Worm (Caenorhabditis elegans) whole organism, L1 larva: ENCODE data around the gene K06B4.4.
A peak's percentile ranks its signal among the peaks of the same experiment; 100 is the strongest.

Experiments
- C16A3.4 ChIP-seq: fragments of 150-350 bp; optimal IDR thresholded peaks from 2 replicates; lab custom pipeline; 2014; ENCODE audit warnings: missing biosample characterization, missing genetic modification characterization
- C34B4.2 ChIP-seq: sonication (generic microtip); optimal IDR thresholded peaks from 2 replicates; lab custom pipeline; 2017; ENCODE audit warnings: mild to moderate bottlenecking, missing genetic modification characterization, missing compliant biosample characterization
- aha-1 ChIP-seq: fragments of 150-350 bp; optimal IDR thresholded peaks from 2 replicates; lab custom pipeline; 2014; ENCODE audit warnings: missing biosample characterization, missing genetic modification characterization
- aly-2 ChIP-seq: fragments of 150-350 bp; optimal IDR thresholded peaks from 2 replicates; lab custom pipeline; 2014; ENCODE audit warnings: missing biosample characterization, missing genetic modification characterization
- blmp-1 ChIP-seq: fragments of 150-350 bp; optimal IDR thresholded peaks from 2 replicates; lab custom pipeline; 2014; ENCODE audit warnings: missing biosample characterization, missing genetic modification characterization
- ceh-90 ChIP-seq: sonication (generic microtip); optimal IDR thresholded peaks from 2 replicates; lab custom pipeline; 2016; ENCODE audit warnings: missing genetic modification characterization, missing compliant biosample characterization
- ces-1 ChIP-seq: fragments of 150-350 bp; optimal IDR thresholded peaks from 2 replicates; lab custom pipeline; 2014; ENCODE audit warnings: missing biosample characterization, missing genetic modification reagents, missing genetic modification characterization
- dpl-1 ChIP-seq, 3 experiments: fragments of 150-350 bp in 2 of 3; sonication (generic microtip) in 1 of 3; optimal IDR thresholded peaks; 2 replicates each; lab custom pipeline; 2014 to 2017; ENCODE audit warnings: missing biosample characterization in 3 of 3, missing genetic modification characterization in 3 of 3, missing genetic modification reagents in 3 of 3
- dsc-1 ChIP-seq: sonication (generic microtip); optimal IDR thresholded peaks from 2 replicates; lab custom pipeline; 2016; ENCODE audit warnings: mild to moderate bottlenecking, missing genetic modification characterization, missing compliant biosample characterization
- efl-1 ChIP-seq, 4 experiments: fragments of 150-350 bp; optimal IDR thresholded peaks in 3 of 4; peaks in 1 of 4; 1 replicate in 1 of 4; 2 replicates in 3 of 4; lab custom pipeline; 2014; ENCODE audit warnings: missing biosample characterization in 2 of 4, missing genetic modification characterization in 2 of 4, missing genetic modification reagents in 2 of 4
- efl-3 ChIP-seq: fragments of 200-800 bp; sonication (Bioruptor generic); optimal IDR thresholded peaks from 2 replicates; lab custom pipeline; 2018; ENCODE audit warnings: mild to moderate bottlenecking, missing genetic modification characterization, missing compliant biosample characterization
- egl-27 ChIP-seq, 2 experiments: fragments of 150-350 bp in 1 of 2; sonication (generic microtip); optimal IDR thresholded peaks; 3 replicates each; lab custom pipeline; 2017 to 2018; ENCODE audit warnings: missing biosample characterization in 2 of 2, missing genetic modification characterization in 2 of 2, missing genetic modification reagents in 2 of 2
- elt-3 ChIP-seq, 6 experiments: fragments of 150-350 bp in 1 of 6; sonication (generic microtip); optimal IDR thresholded peaks; 2 replicates each; lab custom pipeline; 2017 to 2018; ENCODE audit warnings: missing biosample characterization in 6 of 6, missing genetic modification characterization in 6 of 6, inconsistent platforms in 1 of 6
- fkh-10 ChIP-seq: sonication (generic microtip); optimal IDR thresholded peaks from 2 replicates; lab custom pipeline; 2017; ENCODE audit warnings: missing biosample characterization, missing genetic modification reagents, missing genetic modification characterization
- fkh-8 ChIP-seq: sonication (generic microtip); optimal IDR thresholded peaks from 2 replicates; lab custom pipeline; 2016; ENCODE audit warnings: mild to moderate bottlenecking, missing genetic modification characterization, missing compliant biosample characterization
- grh-1 ChIP-seq: fragments of 200-800 bp; sonication (Bioruptor generic); IDR thresholded peaks from 2 replicates; pipeline ENCODE4 v1.3.6; 2022; ENCODE audit warnings: missing genetic modification reagents, missing genetic modification characterization, missing compliant biosample characterization
- hlh-17 ChIP-seq: fragments of 200-800 bp; sonication (Bioruptor generic); optimal IDR thresholded peaks from 2 replicates; lab custom pipeline; 2018; ENCODE audit warnings: missing genetic modification characterization, mild to moderate bottlenecking, missing compliant biosample characterization, moderate library complexity, borderline replicate concordance
- hpl-2 ChIP-seq: fragments of 150-350 bp; optimal IDR thresholded peaks from 2 replicates; lab custom pipeline; 2014; ENCODE audit warnings: missing biosample characterization, missing genetic modification reagents, missing genetic modification characterization
- irx-1 ChIP-seq: sonication (generic microtip); optimal IDR thresholded peaks from 2 replicates; lab custom pipeline; 2016; ENCODE audit warnings: missing genetic modification characterization, missing compliant biosample characterization
- isw-1 ChIP-seq: fragments of 200-800 bp; sonication (Bioruptor generic); IDR thresholded peaks from 2 replicates; pipeline ENCODE4 v1.3.6; 2022; ENCODE audit warnings: missing genetic modification characterization, missing compliant biosample characterization
- lin-13 ChIP-seq: fragments of 150-350 bp; optimal IDR thresholded peaks from 2 replicates; lab custom pipeline; 2014; ENCODE audit warnings: missing biosample characterization, missing genetic modification reagents, missing genetic modification characterization
- lin-14 ChIP-seq: fragments of 200-800 bp; sonication (Bioruptor generic); optimal IDR thresholded peaks from 2 replicates; lab custom pipeline; 2018; ENCODE audit warnings: mild to moderate bottlenecking, missing genetic modification characterization, moderate library complexity, missing compliant biosample characterization
- lin-15B ChIP-seq: fragments of 150-350 bp; sonication (generic microtip); optimal IDR thresholded peaks from 3 replicates; lab custom pipeline; 2014; ENCODE audit warnings: missing biosample characterization, missing genetic modification characterization
- lin-35 ChIP-seq, 2 experiments: fragments of 150-350 bp; optimal IDR thresholded peaks; 2 replicates each; lab custom pipeline; 2014; ENCODE audit warnings: missing biosample characterization in 2 of 2, missing genetic modification characterization in 2 of 2, missing genetic modification reagents in 2 of 2
- lsy-2 ChIP-seq, 2 experiments: fragments of 150-350 bp; optimal IDR thresholded peaks; 2 replicates each; lab custom pipeline; 2014; ENCODE audit warnings: missing biosample characterization in 2 of 2, missing genetic modification characterization in 2 of 2
- mdl-1 ChIP-seq, 2 experiments: fragments of 150-350 bp; optimal IDR thresholded peaks; 2 replicates each; lab custom pipeline; 2014 to 2017; ENCODE audit warnings: missing biosample characterization in 2 of 2, missing genetic modification characterization in 2 of 2, inconsistent platforms in 1 of 2
- mep-1 ChIP-seq: fragments of 150-350 bp; optimal IDR thresholded peaks from 2 replicates; lab custom pipeline; 2014; ENCODE audit warnings: missing biosample characterization, missing genetic modification characterization
- nhr-20 ChIP-seq: sonication (generic microtip); optimal IDR thresholded peaks from 2 replicates; lab custom pipeline; 2016; ENCODE audit warnings: mild to moderate bottlenecking, missing genetic modification characterization, missing compliant biosample characterization
- nhr-237 ChIP-seq: fragments of 150-350 bp; optimal IDR thresholded peaks from 2 replicates; lab custom pipeline; 2014; ENCODE audit warnings: missing biosample characterization, missing genetic modification characterization
- nhr-47 ChIP-seq: sonication (generic microtip); optimal IDR thresholded peaks from 2 replicates; lab custom pipeline; 2016; ENCODE audit warnings: mild to moderate bottlenecking, missing genetic modification characterization, moderate library complexity, missing compliant biosample characterization
- nhr-71 ChIP-seq: sonication (generic microtip); optimal IDR thresholded peaks from 2 replicates; lab custom pipeline; 2016; ENCODE audit warnings: mild to moderate bottlenecking, missing genetic modification characterization, moderate library complexity, missing compliant biosample characterization
- nhr-77 ChIP-seq: fragments of 150-350 bp; optimal IDR thresholded peaks from 2 replicates; lab custom pipeline; 2014; ENCODE audit warnings: missing biosample characterization, missing genetic modification characterization
- nhr-84 ChIP-seq: sonication (generic microtip); optimal IDR thresholded peaks from 2 replicates; lab custom pipeline; 2017; ENCODE audit warnings: missing biosample characterization, missing genetic modification characterization
- nhr-85 ChIP-seq: sonication (generic microtip); peaks from one replicate; lab custom pipeline; 2016; ENCODE audit warnings: missing genetic modification characterization, inconsistent platforms, missing compliant biosample characterization
- nhr-90 ChIP-seq: sonication (generic microtip); optimal IDR thresholded peaks from 2 replicates; lab custom pipeline; 2016; ENCODE audit warnings: mild to moderate bottlenecking, missing genetic modification characterization, missing compliant biosample characterization; ENCODE audit not compliant: poor library complexity
- pax-3 ChIP-seq: fragments of 200-800 bp; sonication (Bioruptor generic); optimal IDR thresholded peaks from 2 replicates; lab custom pipeline; 2018; ENCODE audit warnings: mild to moderate bottlenecking, missing genetic modification characterization, moderate library complexity, missing compliant biosample characterization
- pqm-1 ChIP-seq: sonication (generic microtip); optimal IDR thresholded peaks from 3 replicates; lab custom pipeline; 2017; ENCODE audit warnings: missing biosample characterization, missing genetic modification characterization
- rnt-1 ChIP-seq: sonication (generic microtip); optimal IDR thresholded peaks from 2 replicates; lab custom pipeline; 2016; ENCODE audit warnings: mild to moderate bottlenecking, missing genetic modification characterization, moderate library complexity, missing compliant biosample characterization
- skn-1 ChIP-seq: fragments of 150-350 bp; optimal IDR thresholded peaks from 2 replicates; lab custom pipeline; 2014; ENCODE audit warnings: missing biosample characterization, missing genetic modification characterization
- snu-23 ChIP-seq: sonication (generic microtip); optimal IDR thresholded peaks from 2 replicates; lab custom pipeline; 2016; ENCODE audit warnings: missing genetic modification characterization, missing compliant biosample characterization
- sox-4 ChIP-seq: sonication (generic microtip); optimal IDR thresholded peaks from 2 replicates; lab custom pipeline; 2016; ENCODE audit warnings: missing genetic modification characterization, missing compliant biosample characterization
- sptf-1 ChIP-seq: fragments of 150-350 bp; optimal IDR thresholded peaks from 2 replicates; lab custom pipeline; 2014; ENCODE audit warnings: missing biosample characterization, missing genetic modification characterization
- swsn-7 ChIP-seq: sonication (generic microtip); optimal IDR thresholded peaks from 2 replicates; lab custom pipeline; 2016; ENCODE audit warnings: missing genetic modification characterization, missing compliant biosample characterization
- unc-62 ChIP-seq: fragments of 150-350 bp; optimal IDR thresholded peaks from 2 replicates; lab custom pipeline; 2014; ENCODE audit warnings: missing biosample characterization, missing genetic modification reagents, missing genetic modification characterization
- unc-86 ChIP-seq: sonication (generic microtip); optimal IDR thresholded peaks from 2 replicates; lab custom pipeline; 2016; ENCODE audit warnings: missing genetic modification characterization, missing compliant biosample characterization
- xbp-1 ChIP-seq: sonication (generic microtip); optimal IDR thresholded peaks from 2 replicates; lab custom pipeline; 2016; ENCODE audit warnings: missing genetic modification characterization, missing compliant biosample characterization

The K06B4.4 gene

ce11 chrV:15661003-15661402 is 8.0 kb upstream of the K06B4.4 start:
- no peak for TF ChIP-seq efl-1 (optimal IDR thresholded peaks at IDR 0.05; lab: Kevin White, UChicago)
- TF ChIP-seq efl-1 (GFP tag; optimal IDR thresholded peaks at IDR 0.05 in 1 of 2; lab: Kevin White, UChicago): peak in 1 of 2 experiments; percentile 62
- peak; percentile 16 for TF ChIP-seq irx-1 (tag; lab: Kevin White, UChicago)
- TF ChIP-seq rnt-1: peak; percentile 5
- peak; percentile 82 for TF ChIP-seq lin-14 (GFP tag; lab: Kevin White, UChicago)
- peak; percentile 26 for TF ChIP-seq nhr-71 (tag; lab: Kevin White, UChicago)
- TF ChIP-seq nhr-20 (tag; lab: Kevin White, UChicago): peak; percentile 28
- no peak for TF ChIP-seq C34B4.2 (tag; lab: Kevin White, UChicago)
- TF ChIP-seq grh-1 (GFP tag; lab: Robert Waterston, UW): peak; percentile 43; the same call in 1 of the 2 replicates
- TF ChIP-seq snu-23: peak; percentile 15
- no peak for TF ChIP-seq hlh-17 (GFP tag; lab: Kevin White, UChicago)
- peak; percentile 10 for TF ChIP-seq nhr-90 (tag; lab: Kevin White, UChicago)
- TF ChIP-seq sox-4 (tag; lab: Kevin White, UChicago): no peak
- peak; percentile 67 for TF ChIP-seq blmp-1
- peak; percentile 30 for TF ChIP-seq lin-13 (GFP tag; lab: Kevin White, UChicago)
- no peak for TF ChIP-seq lin-15B
- peak; percentile 2 for TF ChIP-seq efl-3 (GFP tag; lab: Kevin White, UChicago)
- TF ChIP-seq aha-1 (tag; lab: Kevin White, UChicago): no peak
- TF ChIP-seq elt-3 (tag; optimal IDR thresholded peaks at IDR 0.05; lab: Kevin White, UChicago): peak in 1 of 6 experiments; percentile 27
- TF ChIP-seq nhr-85 (tag; lab: Kevin White, UChicago): peak; percentile 96
- TF ChIP-seq, all 84 proteins: peak for 14

- TF ChIP-seq rnt-1: peak; percentile 52
- no peak for TF ChIP-seq lin-35 (GFP tag; optimal IDR thresholded peaks at IDR 0.05; lab: Kevin White, UChicago)
- no peak for TF ChIP-seq xbp-1 (tag; lab: Kevin White, UChicago)
- peak; percentile 8 for TF ChIP-seq nhr-71 (tag; lab: Kevin White, UChicago)
- TF ChIP-seq lsy-2 (tag; optimal IDR thresholded peaks at IDR 0.05; lab: Kevin White, UChicago): peak in 1 of 2 experiments; percentile 20
- peak; percentile 72 for TF ChIP-seq dsc-1 (tag; lab: Kevin White, UChicago)
- TF ChIP-seq, all 84 proteins: peak for 4
Measured at ce11 chrV:15661580-15661979, 7.4 kb upstream of the K06B4.4 start.

- TF ChIP-seq lin-14 (GFP tag; lab: Kevin White, UChicago) (peak; percentile 83), pax-3 (tag; lab: Kevin White, UChicago) (no peak), sptf-1 (tag; lab: Kevin White, UChicago) (no peak), nhr-77 (tag; lab: Kevin White, UChicago) (peak; percentile 50), swsn-7 (tag; lab: Kevin White, UChicago) (peak; percentile 16), dpl-1 (GFP tag; optimal IDR thresholded peaks at IDR 0.05; lab: Kevin White, UChicago) (peak; percentile 2 to 23 (median 5)), nhr-90 (tag; lab: Kevin White, UChicago) (no peak), nhr-47 (tag; lab: Kevin White, UChicago) (no peak), nhr-84 (no peak), mep-1 (tag; lab: Kevin White, UChicago) (peak; percentile 59), mdl-1 (tag; optimal IDR thresholded peaks at IDR 0.05; lab: Kevin White, UChicago) (peak in 1 of 2 experiments; percentile 62), C16A3.4 (tag; lab: Kevin White, UChicago) (peak; percentile 47), hpl-2 (GFP tag; lab: Kevin White, UChicago) (no peak), lin-35 (GFP tag; optimal IDR thresholded peaks at IDR 0.05; lab: Kevin White, UChicago) (peak; percentile 7 to 58), skn-1 (tag; lab: Kevin White, UChicago) (peak; percentile 12), egl-27 (tag; optimal IDR thresholded peaks at IDR 0.05; lab: Kevin White, UChicago) (peak in 1 of 2 experiments; percentile 11), ceh-90 (no peak), dsc-1 (tag; lab: Kevin White, UChicago) (no peak), isw-1 (GFP tag; lab: Robert Waterston, UW) (no peak), pqm-1 (no peak), nhr-237 (tag; lab: Kevin White, UChicago) (no peak), fkh-8 (tag; lab: Kevin White, UChicago) (no peak), ces-1 (GFP tag; lab: Kevin White, UChicago) (no peak), C34B4.2 (tag; lab: Kevin White, UChicago) (no peak), efl-1 (optimal IDR thresholded peaks at IDR 0.05; lab: Kevin White, UChicago) (peak; percentile 29 to 37), efl-1 (GFP tag; optimal IDR thresholded peaks at IDR 0.05 in 1 of 2; lab: Kevin White, UChicago) (peak; percentile 11 to 84), unc-62 (GFP tag; lab: Kevin White, UChicago) (no peak), fkh-10 (no peak), rnt-1 (peak; percentile 58), elt-3 (tag; optimal IDR thresholded peaks at IDR 0.05; lab: Kevin White, UChicago) (peak in 3 of 6 experiments; percentile 41 to 63 (median 59)), unc-86 (tag; lab: Kevin White, UChicago) (no peak), xbp-1 (tag; lab: Kevin White, UChicago) (no peak), aly-2 (tag; lab: Kevin White, UChicago) (no peak)
Measured at ce11 chrV:15664053-15664661, 4.8 kb upstream of the K06B4.4 start.
